Fruit fly (Drosophila melanogaster): ENCODE data around the gene CG11151.
A peak's percentile ranks its signal among the peaks of the same experiment; 100 is the strongest.

DNA sequence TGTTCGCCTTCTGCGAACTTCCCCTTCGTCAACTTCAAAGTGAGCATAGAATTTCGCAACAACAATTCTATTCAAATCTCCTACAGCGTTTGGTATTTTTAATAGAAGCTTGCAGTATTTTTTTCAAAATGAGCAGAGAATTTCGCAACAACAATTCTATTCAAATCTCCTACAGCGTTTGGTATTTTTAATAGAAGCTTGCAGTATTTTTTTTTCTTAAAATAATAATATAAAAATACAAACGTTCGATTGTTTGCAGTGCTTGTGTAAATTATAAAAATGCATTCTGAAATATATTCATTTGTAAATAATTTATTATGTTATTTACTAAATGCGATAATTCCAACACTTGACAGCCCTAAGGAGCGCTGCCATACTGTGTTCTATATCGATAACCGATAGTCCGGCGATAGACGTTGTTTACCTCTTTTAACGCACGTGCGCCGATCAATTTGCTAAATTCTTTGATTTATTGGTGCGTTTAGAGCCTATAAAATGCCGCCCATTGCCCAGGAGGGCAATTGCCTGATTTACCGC is 17.3 kb downstream of the CG11151 start, which contains the start of the genes CG32625 and Rtc1:
- peak; percentile 10 for TF ChIP-seq ewg (GFP tag; optimal IDR thresholded peaks at IDR 0.05)
- TF ChIP-seq sug (tag; optimal IDR thresholded peaks at IDR 0.05) = peak; percentile 59
- no peak for TF ChIP-seq CG3163 (GFP tag; optimal IDR thresholded peaks at IDR 0.05)
- no peak for TF ChIP-seq disco-r (GFP tag; optimal IDR thresholded peaks at IDR 0.05)
